Worm (Caenorhabditis elegans) whole organism, young adult: Measurements from ENCODE around the gene unc-33.
A peak's percentile ranks its signal among the peaks of the same experiment; 100 is the strongest.

Experiments used
- F23B12.7 ChIP-seq: sonication (generic microtip); optimal IDR thresholded peaks from 2 replicates; lab custom pipeline; 2017; ENCODE audit warnings: missing genetic modification characterization, mild to moderate bottlenecking, missing compliant biosample characterization, antibody characterized with exemption, moderate library complexity; ENCODE audit not compliant: insufficient read depth
- F37B4.10 ChIP-seq: fragments of 200-800 bp; sonication (Bioruptor generic); IDR thresholded peaks from 2 replicates; pipeline ENCODE4 v1.3.6; 2022; ENCODE audit warnings: missing genetic modification characterization, missing compliant biosample characterization
- F39B2.1 ChIP-seq: fragments of 200-800 bp; sonication (Bioruptor generic); IDR thresholded peaks from 2 replicates; pipeline ENCODE4 v1.3.6; 2022; ENCODE audit warnings: missing genetic modification reagents, missing genetic modification characterization, missing compliant biosample characterization
- F57A8.1 ChIP-seq: fragments of 200-800 bp; sonication (Bioruptor generic); optimal IDR thresholded peaks from 2 replicates; lab custom pipeline; 2018; ENCODE audit warnings: mild to moderate bottlenecking, missing genetic modification characterization, moderate library complexity, missing compliant biosample characterization
- K12H6.12 ChIP-seq: fragments of 200-800 bp; sonication (Bioruptor generic); optimal IDR thresholded peaks from 2 replicates; lab custom pipeline; 2018; ENCODE audit warnings: mild to moderate bottlenecking, missing genetic modification characterization, missing compliant biosample characterization
- Y53F4B.3 ChIP-seq: fragments of 200-800 bp; sonication (Bioruptor generic); IDR thresholded peaks from 2 replicates; pipeline ENCODE4 v1.3.6; 2022; ENCODE audit warnings: missing genetic modification reagents, missing genetic modification characterization, missing compliant biosample characterization
- Y53G8AR.9 ChIP-seq: fragments of 200-800 bp; sonication (Bioruptor generic); conservative IDR thresholded peaks from 2 replicates; pipeline ENCODE4 v1.3.6; 2022; ENCODE audit warnings: missing genetic modification reagents, missing genetic modification characterization, missing compliant biosample characterization
- Y56A3A.18 ChIP-seq: fragments of 200-800 bp; sonication (Bioruptor generic); IDR thresholded peaks from 2 replicates; pipeline ENCODE4 v1.3.6; 2022; ENCODE audit warnings: missing genetic modification reagents, missing genetic modification characterization, missing compliant biosample characterization
- ZK185.1 ChIP-seq: sonication (generic microtip); optimal IDR thresholded peaks from 2 replicates; lab custom pipeline; 2016; ENCODE audit warnings: mild to moderate bottlenecking, missing genetic modification characterization, missing compliant biosample characterization; ENCODE audit not compliant: poor library complexity, severe bottlenecking
- attf-6 ChIP-seq: fragments of 200-800 bp; sonication (Bioruptor generic); IDR thresholded peaks from 2 replicates; pipeline ENCODE4 v1.3.6; 2022; ENCODE audit warnings: missing genetic modification reagents, missing genetic modification characterization, missing compliant biosample characterization
- bed-2 ChIP-seq: fragments of 200-800 bp; sonication (Bioruptor generic); IDR thresholded peaks from 2 replicates; pipeline ENCODE4 v1.3.6; 2022; ENCODE audit warnings: missing genetic modification reagents, missing genetic modification characterization, missing compliant biosample characterization
- cebp-1 ChIP-seq, 2 experiments: fragments of 200-800 bp in 1 of 2; sonication (Bioruptor generic) in 1 of 2; sonication (generic microtip) in 1 of 2; IDR thresholded peaks in 1 of 2; optimal IDR thresholded peaks in 1 of 2; 2 replicates each; pipeline versions ENCODE4 v1.3.6 to Lab custom; 2017 to 2022; ENCODE audit warnings: missing compliant biosample characterization in 2 of 2, missing genetic modification characterization in 2 of 2, mild to moderate bottlenecking in 1 of 2, missing genetic modification reagents in 1 of 2, moderate library complexity in 1 of 2
- ceh-27 ChIP-seq: fragments of 200-800 bp; sonication (Bioruptor generic); optimal IDR thresholded peaks from 2 replicates; lab custom pipeline; 2018; ENCODE audit warnings: mild to moderate bottlenecking, missing genetic modification characterization, moderate library complexity, missing compliant biosample characterization
- ceh-79 ChIP-seq: sonication (generic microtip); optimal IDR thresholded peaks from 2 replicates; lab custom pipeline; 2017; ENCODE audit warnings: mild to moderate bottlenecking, missing genetic modification characterization, missing compliant biosample characterization
- ceh-91 ChIP-seq: fragments of 200-800 bp; sonication (Bioruptor generic); IDR thresholded peaks from 2 replicates; pipeline ENCODE4 v1.3.6; 2022; ENCODE audit warnings: missing genetic modification reagents, missing genetic modification characterization, missing compliant biosample characterization
- chd-7 ChIP-seq: sonication (generic microtip); optimal IDR thresholded peaks from 2 replicates; lab custom pipeline; 2016; ENCODE audit warnings: mild to moderate bottlenecking, missing genetic modification characterization, moderate library complexity, missing compliant biosample characterization
- dpl-1 ChIP-seq: fragments of 150-350 bp; optimal IDR thresholded peaks from 2 replicates; lab custom pipeline; 2014; ENCODE audit warnings: missing biosample characterization, missing genetic modification reagents, missing genetic modification characterization
- egl-44 ChIP-seq: fragments of 200-800 bp; sonication (Bioruptor generic); IDR thresholded peaks from 2 replicates; pipeline ENCODE4 v1.3.6; 2022; ENCODE audit warnings: missing genetic modification reagents, missing genetic modification characterization, missing compliant biosample characterization
- egrh-3 ChIP-seq: fragments of 200-800 bp; sonication (Bioruptor generic); IDR thresholded peaks from 2 replicates; pipeline ENCODE4 v1.3.6; 2022; ENCODE audit warnings: missing genetic modification reagents, missing genetic modification characterization, missing compliant biosample characterization
- ets-4 ChIP-seq: fragments of 200-800 bp; sonication (Bioruptor generic); optimal IDR thresholded peaks from 2 replicates; lab custom pipeline; 2018; ENCODE audit warnings: mild to moderate bottlenecking, missing genetic modification characterization, missing compliant biosample characterization
- fkh-3 ChIP-seq: sonication (generic microtip); optimal IDR thresholded peaks from 2 replicates; lab custom pipeline; 2016; ENCODE audit warnings: mild to moderate bottlenecking, missing genetic modification characterization, missing compliant biosample characterization
- gei-17 ChIP-seq: fragments of 200-800 bp; sonication (Bioruptor generic); optimal IDR thresholded peaks from 2 replicates; lab custom pipeline; 2018; ENCODE audit warnings: mild to moderate bottlenecking, missing genetic modification characterization, missing compliant biosample characterization
- hlh-26 ChIP-seq: fragments of 200-800 bp; sonication (Bioruptor generic); conservative IDR thresholded peaks from 2 replicates; pipeline ENCODE4 v1.3.6; 2022; ENCODE audit warnings: missing genetic modification reagents, missing genetic modification characterization, missing compliant biosample characterization
- hmg-20 ChIP-seq: fragments of 200-800 bp; sonication (Bioruptor generic); IDR thresholded peaks from 2 replicates; pipeline ENCODE4 v1.3.6; 2022; ENCODE audit warnings: missing genetic modification reagents, missing genetic modification characterization, missing compliant biosample characterization
- hrde-1 ChIP-seq: sonication (generic microtip); optimal IDR thresholded peaks from 2 replicates; lab custom pipeline; 2016; ENCODE audit warnings: missing genetic modification characterization, mild to moderate bottlenecking, missing compliant biosample characterization, moderate library complexity, missing genotype, missing genetic modification reagents, borderline replicate concordance
- lin-26 ChIP-seq: fragments of 200-800 bp; sonication (Bioruptor generic); IDR thresholded peaks from 2 replicates; pipeline ENCODE4 v1.3.6; 2022; ENCODE audit warnings: missing genetic modification reagents, missing genetic modification characterization, missing compliant biosample characterization
- lin-54 ChIP-seq: fragments of 200-800 bp; sonication (Bioruptor generic); optimal IDR thresholded peaks from 2 replicates; lab custom pipeline; 2018; ENCODE audit warnings: mild to moderate bottlenecking, missing genetic modification characterization, missing compliant biosample characterization
- lsl-1 ChIP-seq: fragments of 200-800 bp; sonication (Bioruptor generic); optimal IDR thresholded peaks from 2 replicates; lab custom pipeline; 2018; ENCODE audit warnings: mild to moderate bottlenecking, missing genetic modification characterization, moderate library complexity, missing compliant biosample characterization
- lsy-27 ChIP-seq: sonication (generic microtip); optimal IDR thresholded peaks from 2 replicates; lab custom pipeline; 2017; ENCODE audit warnings: missing genetic modification characterization, mild to moderate bottlenecking, missing compliant biosample characterization, antibody characterized with exemption, missing genotype, borderline replicate concordance; ENCODE audit not compliant: insufficient read depth
- madf-8 ChIP-seq: fragments of 200-800 bp; sonication (Bioruptor generic); conservative IDR thresholded peaks from 2 replicates; pipeline ENCODE4 v1.3.6; 2022; ENCODE audit warnings: missing genetic modification reagents, missing genetic modification characterization, missing compliant biosample characterization
- mcd-1 ChIP-seq: fragments of 200-800 bp; sonication (Bioruptor generic); IDR thresholded peaks from 2 replicates; pipeline ENCODE4 v1.3.6; 2022; ENCODE audit warnings: missing genetic modification reagents, missing genetic modification characterization, missing compliant biosample characterization
- mel-28 ChIP-seq: sonication (generic microtip); optimal IDR thresholded peaks from 2 replicates; lab custom pipeline; 2016; ENCODE audit warnings: borderline replicate concordance, mild to moderate bottlenecking, missing genetic modification characterization, missing compliant biosample characterization
- mxl-1 ChIP-seq: sonication (generic microtip); optimal IDR thresholded peaks from 2 replicates; lab custom pipeline; 2016; ENCODE audit warnings: missing genetic modification characterization, missing compliant biosample characterization
- nfya-1 ChIP-seq: sonication (generic microtip); optimal IDR thresholded peaks from 2 replicates; lab custom pipeline; 2017; ENCODE audit warnings: antibody characterized with exemption, missing compliant biosample characterization, missing genetic modification characterization, borderline replicate concordance; ENCODE audit not compliant: insufficient read depth
- nfya-2 ChIP-seq: fragments of 200-800 bp; sonication (Bioruptor generic); IDR thresholded peaks from 2 replicates; pipeline ENCODE4 v1.3.6; 2022; ENCODE audit warnings: missing genetic modification reagents, missing genetic modification characterization, missing compliant biosample characterization
- rec-8 ChIP-seq, 2 experiments: sonication (generic microtip); optimal IDR thresholded peaks; 2 replicates each; lab custom pipeline; 2016; ENCODE audit warnings: mild to moderate bottlenecking in 2 of 2, missing genetic modification characterization in 2 of 2, missing genetic modification reagents in 2 of 2, missing genotype in 2 of 2, missing biosample characterization in 1 of 2, missing compliant biosample characterization in 1 of 2, moderate library complexity in 1 of 2
- repo-1 ChIP-seq: sonication (generic microtip); optimal IDR thresholded peaks from 2 replicates; lab custom pipeline; 2017; ENCODE audit warnings: mild to moderate bottlenecking, missing genetic modification characterization, missing compliant biosample characterization
- sdz-38 ChIP-seq: sonication (generic microtip); optimal IDR thresholded peaks from 2 replicates; lab custom pipeline; 2016; ENCODE audit warnings: missing genotype, missing genetic modification characterization, missing compliant biosample characterization
- snpc-1.1 ChIP-seq: sonication (generic microtip); optimal IDR thresholded peaks from 2 replicates; lab custom pipeline; 2017; ENCODE audit warnings: missing genetic modification characterization, mild to moderate bottlenecking, missing compliant biosample characterization, antibody characterized with exemption, moderate library complexity, missing genotype, missing genetic modification reagents; ENCODE audit not compliant: insufficient read depth
- snpc-1.3 ChIP-seq: sonication (generic microtip); optimal IDR thresholded peaks from 2 replicates; lab custom pipeline; 2017; ENCODE audit warnings: missing genetic modification characterization, mild to moderate bottlenecking, missing compliant biosample characterization, antibody characterized with exemption, moderate library complexity, missing genotype, missing genetic modification reagents; ENCODE audit not compliant: insufficient read depth
- xnd-1 ChIP-seq: sonication (generic microtip); optimal IDR thresholded peaks from 2 replicates; lab custom pipeline; 2016; ENCODE audit warnings: missing genotype, missing genetic modification reagents, missing genetic modification characterization, missing compliant biosample characterization
- ztf-22 ChIP-seq: fragments of 200-800 bp; sonication (Bioruptor generic); optimal IDR thresholded peaks from 2 replicates; lab custom pipeline; 2018; ENCODE audit warnings: mild to moderate bottlenecking, missing genetic modification characterization, moderate library complexity, missing compliant biosample characterization
- ztf-25 ChIP-seq: fragments of 200-800 bp; sonication (Bioruptor generic); IDR thresholded peaks from 2 replicates; pipeline ENCODE4 v1.3.6; 2022; ENCODE audit warnings: missing genetic modification reagents, missing genetic modification characterization, missing compliant biosample characterization

The unc-33 gene

ce11 chrIV:3515412-3516046 is 1.2 kb upstream of the unc-33 start (continued):
- peak; percentile 21 for TF ChIP-seq K12H6.12 (tag; lab: Kevin White, UChicago)
- no peak for TF ChIP-seq bed-2 (GFP tag; lab: Robert Waterston, UW)
- TF ChIP-seq mxl-1, result no peak
- TF ChIP-seq egrh-3 (GFP tag; lab: Robert Waterston, UW), result no peak
- TF ChIP-seq lsl-1 (GFP tag; lab: Kevin White, UChicago), result no peak

- TF ChIP-seq hrde-1 (tag; lab: Kevin White, UChicago), result no peak
- TF ChIP-seq gei-17, result no peak
- peak; percentile 21 for TF ChIP-seq lin-54 (GFP tag; lab: Kevin White, UChicago)
- no peak for TF ChIP-seq bed-2 (GFP tag; lab: Robert Waterston, UW)
- TF ChIP-seq snpc-1.3 (tag; lab: Kevin White, UChicago), result peak; percentile 56
- TF ChIP-seq F39B2.1 (GFP tag; lab: Robert Waterston, UW), result no peak
- no peak for TF ChIP-seq nfya-1 (tag; lab: Kevin White, UChicago)
- no peak for TF ChIP-seq attf-6
- TF ChIP-seq hmg-20, result no peak
- peak; percentile 84 for TF ChIP-seq xnd-1 (tag; lab: Kevin White, UChicago)
- TF ChIP-seq egl-44, result no peak
- no peak for TF ChIP-seq K12H6.12 (tag; lab: Kevin White, UChicago)
- TF ChIP-seq F57A8.1 (GFP tag; lab: Kevin White, UChicago), result no peak
- peak; percentile 96 for TF ChIP-seq lsl-1 (GFP tag; lab: Kevin White, UChicago)
- TF ChIP-seq ZK185.1 (tag; lab: Kevin White, UChicago), result no peak
- no peak for TF ChIP-seq dpl-1 (GFP tag; lab: Kevin White, UChicago)
- TF ChIP-seq hlh-26 (GFP tag; lab: Robert Waterston, UW), result no peak
- no peak for TF ChIP-seq ceh-27 (GFP tag; lab: Kevin White, UChicago)
- no peak for TF ChIP-seq ets-4 (GFP tag; lab: Kevin White, UChicago)
- no peak for TF ChIP-seq repo-1 (tag; lab: Kevin White, UChicago)
- TF ChIP-seq ztf-25, result no peak
- TF ChIP-seq mcd-1 (GFP tag; lab: Robert Waterston, UW), result no peak
- no peak for TF ChIP-seq ceh-79 (tag; lab: Kevin White, UChicago)
- TF ChIP-seq lsy-27 (tag; lab: Kevin White, UChicago), result no peak
- no peak for TF ChIP-seq ztf-22 (GFP tag; lab: Kevin White, UChicago)
- no peak for TF ChIP-seq lin-26 (GFP tag; lab: Robert Waterston, UW)
- no peak for TF ChIP-seq cebp-1 (GFP tag; IDR thresholded peaks at IDR 0.05; lab: Robert Waterston, UW)
- TF ChIP-seq cebp-1 (tag; optimal IDR thresholded peaks at IDR 0.05; lab: Kevin White, UChicago), result no peak
- TF ChIP-seq Y53F4B.3 (GFP tag; lab: Robert Waterston, UW), result no peak
- TF ChIP-seq nfya-2 (GFP tag; lab: Robert Waterston, UW), result no peak
- no peak for TF ChIP-seq chd-7 (tag; lab: Kevin White, UChicago)
- TF ChIP-seq Y53G8AR.9 (GFP tag; lab: Robert Waterston, UW), result no peak
- peak; percentile 43 for TF ChIP-seq snpc-1.1 (tag; lab: Kevin White, UChicago)
- no peak for TF ChIP-seq F37B4.10
- 0 out of 2 replicates have a peak, but pooled peaks have one; percentile 24 for TF ChIP-seq ceh-91
- TF ChIP-seq fkh-3, result no peak
- TF ChIP-seq mel-28 (tag; lab: Kevin White, UChicago), result no peak
- peak; percentile 53; the same call in 1 of the 2 replicates for TF ChIP-seq madf-8
- no peak for TF ChIP-seq sdz-38 (tag; lab: Kevin White, UChicago)
- no peak for TF ChIP-seq rec-8 (tag; optimal IDR thresholded peaks at IDR 0.05; lab: Kevin White, UChicago)
- no peak for TF ChIP-seq Y56A3A.18 (GFP tag; lab: Robert Waterston, UW)
- no peak for TF ChIP-seq F23B12.7 (tag; lab: Kevin White, UChicago)
Measured at ce11 chrIV:3517582-3517981, 896 bp downstream of the unc-33 start.
